Worm (Caenorhabditis elegans) whole organism, mixed stage, embryonic: Measurements from ENCODE around the gene hlh-13.

ENCODE experiments used
- bed-3 ChIP-seq: fragments of 200-800 bp; sonication (Bioruptor generic); optimal IDR thresholded peaks from 3 replicates; lab custom pipeline; 2018; ENCODE audit warnings: mild to moderate bottlenecking, missing genetic modification characterization, moderate library complexity, missing compliant biosample characterization
- blmp-1 ChIP-seq: fragments of 150-350 bp; optimal IDR thresholded peaks from 2 replicates; lab custom pipeline; 2014; ENCODE audit warnings: missing biosample characterization, missing genetic modification characterization
- ham-2 ChIP-seq: fragments of 200-800 bp; sonication (Bioruptor generic); optimal IDR thresholded peaks from 2 replicates; lab custom pipeline; 2018; ENCODE audit warnings: mild to moderate bottlenecking, missing genetic modification characterization, missing compliant biosample characterization
- nhr-12 ChIP-seq: fragments of 150-350 bp; optimal IDR thresholded peaks from 2 replicates; lab custom pipeline; 2014; ENCODE audit warnings: missing biosample characterization, missing genetic modification characterization
- nhr-76 ChIP-seq: sonication (generic microtip); optimal IDR thresholded peaks from 2 replicates; lab custom pipeline; 2017; ENCODE audit warnings: missing biosample characterization, missing genetic modification characterization
- pha-4 ChIP-seq: fragments of 150-350 bp; optimal IDR thresholded peaks from 2 replicates; lab custom pipeline; 2018; ENCODE audit warnings: missing biosample characterization, missing genetic modification reagents, missing genetic modification characterization

DNA sequence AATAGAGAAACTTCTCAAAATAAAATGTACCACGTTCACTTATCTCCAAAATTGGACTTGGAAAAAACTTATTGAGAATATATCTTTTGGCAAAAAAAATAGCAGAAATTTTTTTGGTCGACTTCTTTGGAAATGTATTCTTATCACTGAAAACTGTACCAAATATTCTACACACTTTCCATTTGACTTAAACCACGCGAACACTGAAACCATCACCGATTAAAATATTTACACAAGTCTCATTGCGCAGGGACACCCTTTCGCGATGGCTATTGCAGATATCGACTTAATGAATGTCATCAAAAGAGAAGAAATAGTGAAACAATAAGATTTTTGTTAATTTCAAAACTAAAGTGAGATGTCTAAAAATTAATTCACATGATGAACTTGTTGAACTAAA, 40.6 kb upstream of the hlh-13 start:
- no peak for TF ChIP-seq blmp-1 (tag; lab: Kevin White, UChicago)
- TF ChIP-seq nhr-12 (tag; lab: Kevin White, UChicago) = no peak
- no peak for TF ChIP-seq nhr-76
- no peak for TF ChIP-seq ham-2 (GFP tag; lab: Kevin White, UChicago)
- no peak for TF ChIP-seq bed-3
- no peak for TF ChIP-seq pha-4 (tag; lab: Kevin White, UChicago)
